Worm (Caenorhabditis elegans): ENCODE data around the gene W02G9.4.

ce11 chrV:2652557-2653133, 14.1 kb upstream of the W02G9.4 start, which contains the start of the genes W02H5.8 and angl-1:
- TF ChIP-seq scrt-1 (GFP tag; IDR thresholded peaks at IDR 0.05), result no peak
- no peak for TF ChIP-seq ama-1 (optimal IDR thresholded peaks at IDR 0.05)
- no peak for TF ChIP-seq hmg-4 (GFP tag; optimal IDR thresholded peaks at IDR 0.05)
- no peak for TF ChIP-seq tbx-37 (GFP tag; conservative IDR thresholded peaks at IDR 0.05)
- no peak for TF ChIP-seq tra-4 (tag; optimal IDR thresholded peaks at IDR 0.05)
- no peak for TF ChIP-seq aly-1 (tag; optimal IDR thresholded peaks at IDR 0.05)
- no peak for TF ChIP-seq hnd-1 (tag; optimal IDR thresholded peaks at IDR 0.05)

Data from whole organism, early embryonic.